Worm (Caenorhabditis elegans) whole organism, late embryonic: ENCODE measurements around the gene F47B10.8.

ENCODE experiments used
- C38D4.7 ChIP-seq: fragments of 200-800 bp; sonication (Bioruptor generic); optimal IDR thresholded peaks from 2 replicates; lab custom pipeline; 2018; ENCODE audit warnings: mild to moderate bottlenecking, missing genetic modification characterization, moderate library complexity, missing compliant biosample characterization
- Y22D7AL.16 ChIP-seq: sonication (generic microtip); optimal IDR thresholded peaks from 2 replicates; lab custom pipeline; 2016; ENCODE audit warnings: missing genetic modification characterization, missing compliant biosample characterization
- ahr-1 ChIP-seq: sonication (generic microtip); optimal IDR thresholded peaks from 2 replicates; lab custom pipeline; 2016; ENCODE audit warnings: missing genetic modification characterization, missing compliant biosample characterization
- ama-1 ChIP-seq: fragments of 150-350 bp; optimal IDR thresholded peaks from 2 replicates; lab custom pipeline; 2014
- ceh-14 ChIP-seq: sonication (generic microtip); optimal IDR thresholded peaks from 2 replicates; lab custom pipeline; 2016; ENCODE audit warnings: missing genotype, missing genetic modification characterization, missing compliant biosample characterization
- ceh-19 ChIP-seq: fragments of 200-800 bp; sonication (Bioruptor generic); optimal IDR thresholded peaks from 2 replicates; lab custom pipeline; 2018; ENCODE audit warnings: mild to moderate bottlenecking, missing genetic modification characterization, missing compliant biosample characterization
- ceh-2 ChIP-seq: sonication (generic microtip); optimal IDR thresholded peaks from 2 replicates; lab custom pipeline; 2016; ENCODE audit warnings: missing genotype, missing genetic modification characterization, missing compliant biosample characterization
- ceh-22 ChIP-seq: sonication (generic microtip); optimal IDR thresholded peaks from 2 replicates; lab custom pipeline; 2017; ENCODE audit warnings: missing biosample characterization, missing genetic modification characterization
- ceh-24 ChIP-seq: sonication (generic microtip); optimal IDR thresholded peaks from 2 replicates; lab custom pipeline; 2016; ENCODE audit warnings: mild to moderate bottlenecking, missing genetic modification characterization, missing compliant biosample characterization
- ceh-30 ChIP-seq: fragments of 150-350 bp; optimal IDR thresholded peaks from 2 replicates; lab custom pipeline; 2014; ENCODE audit warnings: missing biosample characterization, missing genetic modification characterization
- ceh-34 ChIP-seq: sonication (generic microtip); optimal IDR thresholded peaks from 2 replicates; lab custom pipeline; 2016; ENCODE audit warnings: mild to moderate bottlenecking, missing genetic modification characterization, missing compliant biosample characterization
- ceh-45 ChIP-seq: fragments of 200-800 bp; sonication (Bioruptor generic); IDR thresholded peaks from 2 replicates; pipeline ENCODE4 v1.3.6; 2022; ENCODE audit warnings: missing genetic modification reagents, missing genetic modification characterization, missing compliant biosample characterization
- ceh-48 ChIP-seq: sonication (generic microtip); optimal IDR thresholded peaks from 2 replicates; lab custom pipeline; 2016; ENCODE audit warnings: missing genetic modification characterization, inconsistent platforms, missing compliant biosample characterization
- ceh-6 ChIP-seq: fragments of 200-800 bp; sonication (Bioruptor generic); optimal IDR thresholded peaks from 2 replicates; lab custom pipeline; 2018; ENCODE audit warnings: mild to moderate bottlenecking, missing genetic modification characterization, missing compliant biosample characterization
- ceh-9 ChIP-seq: sonication (generic microtip); optimal IDR thresholded peaks from 2 replicates; lab custom pipeline; 2016; ENCODE audit warnings: mild to moderate bottlenecking, missing genetic modification characterization, inconsistent platforms, missing compliant biosample characterization
- che-1 ChIP-seq: sonication (generic microtip); optimal IDR thresholded peaks from 2 replicates; lab custom pipeline; 2016; ENCODE audit warnings: mild to moderate bottlenecking, missing genetic modification characterization, missing compliant biosample characterization
- dmd-4 ChIP-seq: sonication (generic microtip); optimal IDR thresholded peaks from 2 replicates; lab custom pipeline; 2016; ENCODE audit warnings: borderline replicate concordance, missing genetic modification characterization, missing compliant biosample characterization
- dve-1 ChIP-seq: sonication (generic microtip); optimal IDR thresholded peaks from 2 replicates; lab custom pipeline; 2017; ENCODE audit warnings: antibody characterized with exemption, mild to moderate bottlenecking, missing genetic modification characterization, missing compliant biosample characterization
- elt-2 ChIP-seq: sonication (generic microtip); optimal IDR thresholded peaks from 2 replicates; lab custom pipeline; 2016; ENCODE audit warnings: missing genetic modification reagents, missing genetic modification characterization, missing compliant biosample characterization
- elt-4 ChIP-seq: sonication (generic microtip); optimal IDR thresholded peaks from 2 replicates; lab custom pipeline; 2016; ENCODE audit warnings: missing genetic modification characterization, missing compliant biosample characterization
- ets-4 ChIP-seq: sonication (generic microtip); optimal IDR thresholded peaks from 2 replicates; lab custom pipeline; 2016; ENCODE audit warnings: missing genetic modification characterization, missing compliant biosample characterization
- eyg-1 ChIP-seq: sonication (generic microtip); optimal IDR thresholded peaks from 2 replicates; lab custom pipeline; 2016; ENCODE audit warnings: missing genotype, missing genetic modification characterization, missing compliant biosample characterization
- fax-1 ChIP-seq: sonication (generic microtip); optimal IDR thresholded peaks from 2 replicates; lab custom pipeline; 2016; ENCODE audit warnings: missing genotype, missing genetic modification characterization, missing compliant biosample characterization
- hlh-13 ChIP-seq: fragments of 200-800 bp; sonication (Bioruptor generic); optimal IDR thresholded peaks from 2 replicates; lab custom pipeline; 2018; ENCODE audit warnings: mild to moderate bottlenecking, missing genetic modification characterization, missing compliant biosample characterization
- hlh-30 ChIP-seq: sonication (generic microtip); optimal IDR thresholded peaks from 2 replicates; lab custom pipeline; 2017; ENCODE audit warnings: antibody characterized with exemption, missing genetic modification characterization, missing compliant biosample characterization; ENCODE audit not compliant: insufficient read depth
- hlh-6 ChIP-seq: sonication (generic microtip); optimal IDR thresholded peaks from 2 replicates; lab custom pipeline; 2016; ENCODE audit warnings: missing genotype, missing genetic modification characterization, missing compliant biosample characterization
- lim-6 ChIP-seq: sonication (generic microtip); optimal IDR thresholded peaks from 2 replicates; lab custom pipeline; 2016; ENCODE audit warnings: missing genetic modification characterization, missing compliant biosample characterization
- lin-11 ChIP-seq: fragments of 200-800 bp; sonication (Bioruptor generic); optimal IDR thresholded peaks from 2 replicates; lab custom pipeline; 2018; ENCODE audit warnings: mild to moderate bottlenecking, missing genetic modification characterization, missing compliant biosample characterization
- madf-2 ChIP-seq: sonication (generic microtip); optimal IDR thresholded peaks from 2 replicates; lab custom pipeline; 2017; ENCODE audit warnings: missing genetic modification characterization, missing compliant biosample characterization
- mec-3 ChIP-seq: sonication (generic microtip); optimal IDR thresholded peaks from 2 replicates; lab custom pipeline; 2016; ENCODE audit warnings: borderline replicate concordance, missing genetic modification characterization, missing compliant biosample characterization
- nfya-1 ChIP-seq: sonication (generic microtip); optimal IDR thresholded peaks from 2 replicates; lab custom pipeline; 2017; ENCODE audit warnings: missing genetic modification characterization, mild to moderate bottlenecking, missing compliant biosample characterization, antibody characterized with exemption, moderate library complexity
- nhr-11 ChIP-seq: fragments of 150-350 bp; optimal IDR thresholded peaks from 2 replicates; lab custom pipeline; 2014; ENCODE audit warnings: missing biosample characterization, missing genetic modification characterization
- nhr-232 ChIP-seq: sonication (generic microtip); optimal IDR thresholded peaks from 2 replicates; lab custom pipeline; 2016; ENCODE audit warnings: missing genetic modification characterization, missing compliant biosample characterization
- npax-4 ChIP-seq: sonication (generic microtip); optimal IDR thresholded peaks from 2 replicates; lab custom pipeline; 2016; ENCODE audit warnings: missing genetic modification characterization, missing compliant biosample characterization
- odd-2 ChIP-seq: sonication (generic microtip); optimal IDR thresholded peaks from 2 replicates; lab custom pipeline; 2017; ENCODE audit warnings: antibody characterized with exemption, mild to moderate bottlenecking, missing genetic modification characterization, missing compliant biosample characterization
- pag-3 ChIP-seq: sonication (generic microtip); optimal IDR thresholded peaks from 2 replicates; lab custom pipeline; 2016; ENCODE audit warnings: missing compliant biosample characterization, missing genetic modification characterization, borderline replicate concordance
- pat-9 ChIP-seq: fragments of 200-800 bp; sonication (Bioruptor generic); optimal IDR thresholded peaks from 2 replicates; lab custom pipeline; 2018; ENCODE audit warnings: mild to moderate bottlenecking, missing genetic modification characterization, moderate library complexity, missing compliant biosample characterization
- pha-2 ChIP-seq: sonication (generic microtip); optimal IDR thresholded peaks from 2 replicates; lab custom pipeline; 2017; ENCODE audit warnings: mild to moderate bottlenecking, missing genetic modification characterization, missing compliant biosample characterization
- pha-4 ChIP-seq: fragments of 150-350 bp; optimal IDR thresholded peaks from 2 replicates; lab custom pipeline; 2018; ENCODE audit warnings: missing biosample characterization, missing genetic modification reagents, missing genetic modification characterization
- pros-1 ChIP-seq: fragments of 150-350 bp; optimal IDR thresholded peaks from 2 replicates; lab custom pipeline; 2014; ENCODE audit warnings: missing biosample characterization, missing genetic modification reagents, missing genetic modification characterization
- ref-2 ChIP-seq: sonication (generic microtip); optimal IDR thresholded peaks from 2 replicates; lab custom pipeline; 2016; ENCODE audit warnings: missing genetic modification characterization, missing compliant biosample characterization
- rnt-1 ChIP-seq: sonication (generic microtip); optimal IDR thresholded peaks from 2 replicates; lab custom pipeline; 2016; ENCODE audit warnings: missing genetic modification characterization, missing compliant biosample characterization
- sdc-2 ChIP-seq: sonication (generic microtip); optimal IDR thresholded peaks from 2 replicates; lab custom pipeline; 2016; ENCODE audit warnings: missing genotype, missing genetic modification characterization, missing compliant biosample characterization
- sox-2 ChIP-seq: fragments of 200-800 bp; sonication (Bioruptor generic); IDR thresholded peaks from 2 replicates; pipeline ENCODE4 v1.3.6; 2022; ENCODE audit warnings: missing genetic modification reagents, missing genetic modification characterization, missing compliant biosample characterization
- sox-4 ChIP-seq: sonication (generic microtip); optimal IDR thresholded peaks from 2 replicates; lab custom pipeline; 2017; ENCODE audit warnings: mild to moderate bottlenecking, missing genetic modification characterization, inconsistent platforms, missing compliant biosample characterization
- syd-9 ChIP-seq: sonication (generic microtip); optimal IDR thresholded peaks from 2 replicates; lab custom pipeline; 2016; ENCODE audit warnings: mild to moderate bottlenecking, missing genetic modification characterization, moderate library complexity, missing compliant biosample characterization
- tbx-2 ChIP-seq: sonication (generic microtip); optimal IDR thresholded peaks from 2 replicates; lab custom pipeline; 2016; ENCODE audit warnings: missing genetic modification characterization, missing compliant biosample characterization
- tbx-7 ChIP-seq: sonication (generic microtip); optimal IDR thresholded peaks from 2 replicates; lab custom pipeline; 2016; ENCODE audit warnings: missing genotype, missing genetic modification characterization, missing compliant biosample characterization
- unc-3 ChIP-seq, 2 experiments: fragments of 200-800 bp in 1 of 2; sonication (Bioruptor generic) in 1 of 2; sonication (generic microtip) in 1 of 2; conservative IDR thresholded peaks in 1 of 2; optimal IDR thresholded peaks in 1 of 2; 2 replicates each; pipeline versions ENCODE4 v1.3.6 to Lab custom; 2016 to 2022; ENCODE audit warnings: missing compliant biosample characterization in 2 of 2, missing genetic modification characterization in 2 of 2, missing genetic modification reagents in 1 of 2
- unc-55 ChIP-seq: sonication (generic microtip); optimal IDR thresholded peaks from 2 replicates; lab custom pipeline; 2017; ENCODE audit warnings: missing biosample characterization, missing genetic modification reagents, missing genetic modification characterization
- unc-86 ChIP-seq: sonication (generic microtip); optimal IDR thresholded peaks from 2 replicates; lab custom pipeline; 2016; ENCODE audit warnings: missing genetic modification characterization, missing compliant biosample characterization
- ztf-16 ChIP-seq: sonication (generic microtip); optimal IDR thresholded peaks from 2 replicates; lab custom pipeline; 2017; ENCODE audit warnings: missing genetic modification characterization, missing compliant biosample characterization

The F47B10.8 gene

ce11 chrX:10900079-10900724, 10.4 kb downstream of the F47B10.8 start, which contains the start of gene suca-1:
suca-1 (minus strand) TSS chrX:10900114.
- peak; percentile 2 for TF ChIP-seq hlh-30 (tag; lab: Kevin White, UChicago)
- no peak for TF ChIP-seq ceh-22 (tag; lab: Kevin White, UChicago)
- TF ChIP-seq eyg-1 (tag; lab: Kevin White, UChicago) = no peak
- TF ChIP-seq sox-4 (tag; lab: Kevin White, UChicago) = no peak
- TF ChIP-seq pha-2 (tag; lab: Kevin White, UChicago) = no peak
- no peak for TF ChIP-seq che-1 (tag; lab: Kevin White, UChicago)
- no peak for TF ChIP-seq syd-9 (tag; lab: Kevin White, UChicago)
- no peak for TF ChIP-seq pag-3 (tag; lab: Kevin White, UChicago)
- TF ChIP-seq ets-4 = no peak
- no peak for TF ChIP-seq ceh-48 (tag; lab: Kevin White, UChicago)
- no peak for TF ChIP-seq unc-55 (GFP tag; lab: Kevin White, UChicago)
- no peak for TF ChIP-seq ceh-14 (tag; lab: Kevin White, UChicago)
- TF ChIP-seq npax-4 (tag; lab: Kevin White, UChicago) = no peak
- no peak for TF ChIP-seq ceh-6 (GFP tag; lab: Kevin White, UChicago)
- TF ChIP-seq lin-11 (tag; lab: Kevin White, UChicago) = no peak
- TF ChIP-seq tbx-2 (tag; lab: Kevin White, UChicago) = peak; percentile 71
- no peak for TF ChIP-seq sox-2 (GFP tag; lab: Robert Waterston, UW)
- TF ChIP-seq dmd-4 (tag; lab: Kevin White, UChicago) = no peak
- TF ChIP-seq tbx-7 (tag; lab: Kevin White, UChicago) = no peak
- TF ChIP-seq pros-1 (tag; lab: Kevin White, UChicago) = no peak
- peak; percentile 14 for TF ChIP-seq C38D4.7 (GFP tag; lab: Kevin White, UChicago)
- TF ChIP-seq rnt-1 = no peak
- no peak for TF ChIP-seq ztf-16 (tag; lab: Kevin White, UChicago)
- no peak for TF ChIP-seq nhr-232
- TF ChIP-seq Y22D7AL.16 = no peak
- TF ChIP-seq lim-6 (tag; lab: Kevin White, UChicago) = no peak
- no peak for TF ChIP-seq hlh-13 (GFP tag; lab: Kevin White, UChicago)
- peak; percentile 41 for TF ChIP-seq elt-2
- TF ChIP-seq ceh-24 = no peak
- TF ChIP-seq madf-2 (tag; lab: Kevin White, UChicago) = peak; percentile 28
- TF ChIP-seq pat-9 (tag; lab: Kevin White, UChicago) = no peak
- TF ChIP-seq ceh-45 (GFP tag; lab: Robert Waterston, UW) = 0 out of 2 replicates have a peak, but pooled peaks have one; percentile 22
- TF ChIP-seq dve-1 (tag; lab: Kevin White, UChicago) = no peak
- TF ChIP-seq odd-2 (tag; lab: Kevin White, UChicago) = no peak
- peak; percentile 33 for TF ChIP-seq ceh-2 (tag; lab: Kevin White, UChicago)
- TF ChIP-seq ahr-1 (tag; lab: Kevin White, UChicago) = no peak
- TF ChIP-seq nfya-1 (tag; lab: Kevin White, UChicago) = peak; percentile 67
- peak; percentile 1 for TF ChIP-seq ceh-19 (GFP tag; lab: Kevin White, UChicago)
- no peak for TF ChIP-seq pha-4 (tag; lab: Kevin White, UChicago)
- no peak for TF ChIP-seq unc-3 (GFP tag; conservative IDR thresholded peaks at IDR 0.05; lab: Robert Waterston, UW)
- TF ChIP-seq unc-3 (tag; optimal IDR thresholded peaks at IDR 0.05; lab: Kevin White, UChicago) = no peak
- no peak for TF ChIP-seq mec-3 (tag; lab: Kevin White, UChicago)
- no peak for TF ChIP-seq unc-86
- TF ChIP-seq sdc-2 = peak; percentile 51
- no peak for TF ChIP-seq nhr-11 (tag; lab: Kevin White, UChicago)
- peak; percentile 58 for TF ChIP-seq ceh-30 (tag; lab: Kevin White, UChicago)
- TF ChIP-seq ceh-34 (tag; lab: Kevin White, UChicago) = peak; percentile 51
- no peak for TF ChIP-seq ceh-9
- TF ChIP-seq fax-1 (tag; lab: Kevin White, UChicago) = no peak
- peak; percentile 36 for TF ChIP-seq hlh-6 (tag; lab: Kevin White, UChicago)
- no peak for TF ChIP-seq ref-2 (tag; lab: Kevin White, UChicago)
- no peak for TF ChIP-seq elt-4 (tag; lab: Kevin White, UChicago)
- TF ChIP-seq ama-1 (lab: Kevin White, UChicago) = no peak
